Worm (Caenorhabditis elegans) whole organism, late embryonic: ENCODE measurements around the gene F54C9.11.

Experiments
- C08G9.2 ChIP-seq: sonication (generic microtip); optimal IDR thresholded peaks from 2 replicates; lab custom pipeline; 2016; ENCODE audit warnings: mild to moderate bottlenecking, missing genetic modification characterization, moderate library complexity, missing compliant biosample characterization
- F13H6.1 ChIP-seq: sonication (generic microtip); optimal IDR thresholded peaks from 2 replicates; lab custom pipeline; 2016; ENCODE audit warnings: missing genetic modification characterization, missing compliant biosample characterization
- K02D7.2 ChIP-seq: sonication (generic microtip); optimal IDR thresholded peaks from 2 replicates; lab custom pipeline; 2017; ENCODE audit warnings: mild to moderate bottlenecking, missing genetic modification characterization, missing compliant biosample characterization
- ama-1 ChIP-seq: fragments of 150-350 bp; optimal IDR thresholded peaks from 2 replicates; lab custom pipeline; 2014
- ceh-14 ChIP-seq: sonication (generic microtip); optimal IDR thresholded peaks from 2 replicates; lab custom pipeline; 2016; ENCODE audit warnings: missing genotype, missing genetic modification characterization, missing compliant biosample characterization
- ceh-19 ChIP-seq: fragments of 200-800 bp; sonication (Bioruptor generic); optimal IDR thresholded peaks from 2 replicates; lab custom pipeline; 2018; ENCODE audit warnings: mild to moderate bottlenecking, missing genetic modification characterization, missing compliant biosample characterization
- ceh-22 ChIP-seq: sonication (generic microtip); optimal IDR thresholded peaks from 2 replicates; lab custom pipeline; 2017; ENCODE audit warnings: missing biosample characterization, missing genetic modification characterization
- ceh-31 ChIP-seq: sonication (generic microtip); optimal IDR thresholded peaks from 2 replicates; lab custom pipeline; 2016; ENCODE audit warnings: missing genetic modification characterization, missing compliant biosample characterization
- ceh-45 ChIP-seq: fragments of 200-800 bp; sonication (Bioruptor generic); IDR thresholded peaks from 2 replicates; pipeline ENCODE4 v1.3.6; 2022; ENCODE audit warnings: missing genetic modification reagents, missing genetic modification characterization, missing compliant biosample characterization
- ceh-48 ChIP-seq: sonication (generic microtip); optimal IDR thresholded peaks from 2 replicates; lab custom pipeline; 2016; ENCODE audit warnings: missing genetic modification characterization, inconsistent platforms, missing compliant biosample characterization
- elt-2 ChIP-seq: sonication (generic microtip); optimal IDR thresholded peaks from 2 replicates; lab custom pipeline; 2016; ENCODE audit warnings: missing genetic modification reagents, missing genetic modification characterization, missing compliant biosample characterization
- elt-4 ChIP-seq: sonication (generic microtip); optimal IDR thresholded peaks from 2 replicates; lab custom pipeline; 2016; ENCODE audit warnings: missing genetic modification characterization, missing compliant biosample characterization
- ets-4 ChIP-seq: sonication (generic microtip); optimal IDR thresholded peaks from 2 replicates; lab custom pipeline; 2016; ENCODE audit warnings: missing genetic modification characterization, missing compliant biosample characterization
- eyg-1 ChIP-seq: sonication (generic microtip); optimal IDR thresholded peaks from 2 replicates; lab custom pipeline; 2016; ENCODE audit warnings: missing genotype, missing genetic modification characterization, missing compliant biosample characterization
- fax-1 ChIP-seq: sonication (generic microtip); optimal IDR thresholded peaks from 2 replicates; lab custom pipeline; 2016; ENCODE audit warnings: missing genotype, missing genetic modification characterization, missing compliant biosample characterization
- fkh-10 ChIP-seq: fragments of 150-350 bp; optimal IDR thresholded peaks from 2 replicates; lab custom pipeline; 2014; ENCODE audit warnings: missing biosample characterization, missing genetic modification reagents, missing genetic modification characterization
- hlh-15 ChIP-seq: sonication (generic microtip); optimal IDR thresholded peaks from 2 replicates; lab custom pipeline; 2016; ENCODE audit warnings: missing genetic modification characterization, missing compliant biosample characterization
- hlh-30 ChIP-seq: sonication (generic microtip); optimal IDR thresholded peaks from 2 replicates; lab custom pipeline; 2017; ENCODE audit warnings: antibody characterized with exemption, missing genetic modification characterization, missing compliant biosample characterization; ENCODE audit not compliant: insufficient read depth
- hlh-6 ChIP-seq: sonication (generic microtip); optimal IDR thresholded peaks from 2 replicates; lab custom pipeline; 2016; ENCODE audit warnings: missing genotype, missing genetic modification characterization, missing compliant biosample characterization
- hlh-8 ChIP-seq: sonication (generic microtip); optimal IDR thresholded peaks from 2 replicates; lab custom pipeline; 2016; ENCODE audit warnings: missing genotype, missing genetic modification characterization, missing compliant biosample characterization
- lim-6 ChIP-seq: sonication (generic microtip); optimal IDR thresholded peaks from 2 replicates; lab custom pipeline; 2016; ENCODE audit warnings: missing genetic modification characterization, missing compliant biosample characterization
- lin-11 ChIP-seq: fragments of 200-800 bp; sonication (Bioruptor generic); optimal IDR thresholded peaks from 2 replicates; lab custom pipeline; 2018; ENCODE audit warnings: mild to moderate bottlenecking, missing genetic modification characterization, missing compliant biosample characterization
- mec-3 ChIP-seq: sonication (generic microtip); optimal IDR thresholded peaks from 2 replicates; lab custom pipeline; 2016; ENCODE audit warnings: borderline replicate concordance, missing genetic modification characterization, missing compliant biosample characterization
- nfya-1 ChIP-seq: sonication (generic microtip); optimal IDR thresholded peaks from 2 replicates; lab custom pipeline; 2017; ENCODE audit warnings: missing genetic modification characterization, mild to moderate bottlenecking, missing compliant biosample characterization, antibody characterized with exemption, moderate library complexity
- nhr-232 ChIP-seq: sonication (generic microtip); optimal IDR thresholded peaks from 2 replicates; lab custom pipeline; 2016; ENCODE audit warnings: missing genetic modification characterization, missing compliant biosample characterization
- npax-4 ChIP-seq: sonication (generic microtip); optimal IDR thresholded peaks from 2 replicates; lab custom pipeline; 2016; ENCODE audit warnings: missing genetic modification characterization, missing compliant biosample characterization
- odd-2 ChIP-seq: sonication (generic microtip); optimal IDR thresholded peaks from 2 replicates; lab custom pipeline; 2017; ENCODE audit warnings: antibody characterized with exemption, mild to moderate bottlenecking, missing genetic modification characterization, missing compliant biosample characterization
- pax-1 ChIP-seq: fragments of 150-350 bp; optimal IDR thresholded peaks from 2 replicates; lab custom pipeline; 2014; ENCODE audit warnings: missing biosample characterization, missing genetic modification characterization
- pha-4 ChIP-seq: fragments of 150-350 bp; optimal IDR thresholded peaks from 2 replicates; lab custom pipeline; 2018; ENCODE audit warnings: missing biosample characterization, missing genetic modification reagents, missing genetic modification characterization
- pros-1 ChIP-seq: fragments of 150-350 bp; optimal IDR thresholded peaks from 2 replicates; lab custom pipeline; 2014; ENCODE audit warnings: missing biosample characterization, missing genetic modification reagents, missing genetic modification characterization
- ref-2 ChIP-seq: sonication (generic microtip); optimal IDR thresholded peaks from 2 replicates; lab custom pipeline; 2016; ENCODE audit warnings: missing genetic modification characterization, missing compliant biosample characterization
- tbx-2 ChIP-seq: sonication (generic microtip); optimal IDR thresholded peaks from 2 replicates; lab custom pipeline; 2016; ENCODE audit warnings: missing genetic modification characterization, missing compliant biosample characterization
- tbx-7 ChIP-seq: sonication (generic microtip); optimal IDR thresholded peaks from 2 replicates; lab custom pipeline; 2016; ENCODE audit warnings: missing genotype, missing genetic modification characterization, missing compliant biosample characterization
- unc-42 ChIP-seq: sonication (generic microtip); optimal IDR thresholded peaks from 2 replicates; lab custom pipeline; 2016; ENCODE audit warnings: missing genotype, missing genetic modification characterization, missing compliant biosample characterization
- unc-86 ChIP-seq: sonication (generic microtip); optimal IDR thresholded peaks from 2 replicates; lab custom pipeline; 2016; ENCODE audit warnings: missing genetic modification characterization, missing compliant biosample characterization

The F54C9.11 gene

DNA sequence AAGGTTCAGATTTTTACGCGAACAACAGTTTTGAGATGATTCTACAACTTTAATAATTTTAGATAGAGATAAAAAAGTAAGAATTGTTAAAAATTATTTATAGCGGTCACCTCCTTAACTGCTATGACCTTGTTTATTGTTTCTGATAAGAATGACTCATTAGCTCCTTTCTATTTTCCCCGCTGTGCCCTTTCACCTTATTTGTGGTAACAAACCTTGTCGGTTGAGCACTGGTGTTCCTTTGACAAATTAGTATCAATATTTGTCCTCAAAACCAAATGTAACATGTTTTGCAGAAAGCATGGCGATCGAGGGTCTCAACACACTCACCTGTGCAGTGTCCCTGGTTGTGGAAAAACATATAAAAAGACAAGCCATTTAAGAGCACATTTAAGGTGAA is 41.7 kb upstream of the F54C9.11 start:
- TF ChIP-seq elt-4 (tag; lab: Kevin White, UChicago) = no peak
- TF ChIP-seq nhr-232 (tag; lab: Kevin White, UChicago) = no peak
- TF ChIP-seq ets-4 (tag; lab: Kevin White, UChicago) = no peak

DNA sequence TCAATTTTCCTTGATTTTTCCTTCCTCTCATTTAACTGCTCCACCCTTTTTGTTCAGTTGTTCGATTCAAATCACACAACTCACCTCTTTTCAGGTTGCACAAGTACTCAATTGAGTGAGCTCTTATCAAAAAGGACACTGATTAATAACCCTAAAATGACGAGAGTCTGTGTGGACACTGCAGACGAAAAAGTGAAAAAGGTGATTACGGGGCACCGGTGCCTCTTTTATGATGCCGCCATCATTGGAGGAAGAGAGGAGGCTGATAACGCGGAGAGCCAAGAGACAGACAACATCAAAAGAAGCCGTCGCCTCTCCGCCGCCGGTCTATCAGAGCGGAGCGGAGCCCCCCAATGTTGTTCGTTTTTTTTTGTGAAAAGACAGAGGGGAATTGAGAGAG is 40.3 kb upstream of the F54C9.11 start, which contains the start of gene sptf-2:
TSS of gene sptf-2 (plus strand) at position 297 of the 400 bp plus-strand sequence.
- peak; percentile 93 for TF ChIP-seq elt-2 (tag; lab: Kevin White, UChicago)
- no peak for TF ChIP-seq F13H6.1
- TF ChIP-seq, all 69 proteins: peak for 1

- TF ChIP-seq fax-1 (tag; lab: Kevin White, UChicago) (no peak), hlh-6 (no peak), pha-4 (tag; lab: Kevin White, UChicago) (no peak), nfya-1 (tag; lab: Kevin White, UChicago) (no peak), eyg-1 (no peak), ref-2 (tag; lab: Kevin White, UChicago) (no peak), fkh-10 (GFP tag; lab: Kevin White, UChicago) (no peak)
Observed at ce11 chrII:8623396-8623795, 38.5 kb upstream of the F54C9.11 start, which contains the start of gene T22C8.4. TSS of gene T22C8.4 (minus strand) at chrII:8623496.

- TF ChIP-seq ceh-22 (tag; lab: Kevin White, UChicago) (no peak), pha-4 (tag; lab: Kevin White, UChicago) (no peak), fax-1 (tag; lab: Kevin White, UChicago) (no peak), ceh-31 (no peak), pros-1 (no peak), unc-86 (tag; lab: Kevin White, UChicago) (no peak), npax-4 (no peak), K02D7.2 (tag; lab: Kevin White, UChicago) (no peak), C08G9.2 (tag; lab: Kevin White, UChicago) (no peak), hlh-8 (no peak), ets-4 (tag; lab: Kevin White, UChicago) (no peak), pax-1 (no peak)
Observed at ce11 chrII:8621883-8622282, 37.0 kb upstream of the F54C9.11 start, which contains the start of gene T22C8.3. TSS of gene T22C8.3 (minus strand) at chrII:8621983.

DNA sequence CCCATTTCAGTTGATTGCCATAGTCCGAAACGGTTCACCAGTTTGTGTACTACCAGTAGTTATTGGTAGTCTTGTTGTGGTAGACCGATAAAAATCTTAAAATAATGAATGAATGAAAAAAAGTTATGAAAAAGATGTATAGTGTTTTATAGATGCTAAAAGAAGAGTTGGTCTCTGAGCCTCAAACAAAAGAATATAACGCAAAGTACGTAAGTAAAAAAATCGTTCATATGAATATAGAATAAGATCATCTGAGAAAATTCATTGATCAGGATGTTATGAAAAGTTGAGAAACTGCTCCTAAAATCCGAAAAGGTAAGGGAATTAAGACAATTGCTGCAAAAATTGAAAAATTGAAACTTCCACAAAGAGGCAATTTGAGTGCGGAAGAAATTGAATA is 32.6 kb upstream of the F54C9.11 start, which contains the start of gene chhy-1:
TSS of gene chhy-1 (minus strand) at position 101 of the 400 bp plus-strand sequence.
- TF ChIP-seq odd-2 (tag; lab: Kevin White, UChicago) (no peak), hlh-8 (no peak), ama-1 (lab: Kevin White, UChicago) (no peak), ceh-45 (GFP tag; lab: Robert Waterston, UW) (no peak), mec-3 (tag; lab: Kevin White, UChicago) (no peak), ceh-22 (tag; lab: Kevin White, UChicago) (no peak), ceh-48 (tag; lab: Kevin White, UChicago) (no peak), hlh-30 (no peak), lim-6 (tag; lab: Kevin White, UChicago) (no peak), ets-4 (tag; lab: Kevin White, UChicago) (no peak), npax-4 (no peak), ceh-14 (no peak), lin-11 (tag; lab: Kevin White, UChicago) (no peak), tbx-2 (tag; lab: Kevin White, UChicago) (no peak), ceh-31 (no peak), tbx-7 (no peak), K02D7.2 (tag; lab: Kevin White, UChicago) (no peak), unc-42 (tag; lab: Kevin White, UChicago) (no peak), hlh-15 (tag; lab: Kevin White, UChicago) (no peak), ceh-19 (GFP tag; lab: Kevin White, UChicago) (no peak)
